Fruit fly (Drosophila melanogaster) whole organism, pupa: ENCODE results near the gene CG5439.

Experiments used
- CG15710 ChIP-seq: fragments of 200-800 bp; sonication (Bioruptor generic); optimal IDR thresholded peaks from 2 replicates; lab custom pipeline; 2018; ENCODE audit warnings: missing biosample characterization, mild to moderate bottlenecking, missing genetic modification characterization, moderate library complexity
- EcR ChIP-seq: fragments of 200-800 bp; sonication (Bioruptor generic); optimal IDR thresholded peaks from 3 replicates; lab custom pipeline; 2019; ENCODE audit warnings: missing biosample characterization, missing genetic modification characterization, mild to moderate bottlenecking, moderate library complexity, missing genetic modification reagents

DNA sequence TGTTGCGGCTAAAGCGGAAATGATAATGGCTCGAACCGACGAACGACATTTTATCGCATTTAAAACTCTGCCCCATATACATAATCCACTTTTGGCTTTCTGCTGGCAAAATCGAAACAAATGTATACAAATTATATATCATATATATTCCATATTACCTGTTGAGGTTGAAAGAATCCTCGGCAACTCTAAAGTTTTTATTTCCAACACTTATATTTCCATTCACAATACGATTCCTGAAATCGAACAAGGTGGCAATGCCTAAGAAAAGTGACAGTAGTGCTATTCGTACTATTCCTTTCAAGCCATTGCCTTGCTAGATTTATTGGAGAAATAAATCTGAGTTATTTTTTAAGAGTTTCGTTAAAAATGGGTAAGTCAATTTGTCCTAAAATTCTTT lies 18.4 kb upstream of the CG5439 start, which contains the start of gene Pk34A:
- no peak for TF ChIP-seq EcR (GFP tag; lab: Kevin White, UChicago)
- TF ChIP-seq CG15710 (tag; lab: Kevin White, UChicago): no peak
